Fruit fly (Drosophila melanogaster): ENCODE results near the gene mil.

DNA sequence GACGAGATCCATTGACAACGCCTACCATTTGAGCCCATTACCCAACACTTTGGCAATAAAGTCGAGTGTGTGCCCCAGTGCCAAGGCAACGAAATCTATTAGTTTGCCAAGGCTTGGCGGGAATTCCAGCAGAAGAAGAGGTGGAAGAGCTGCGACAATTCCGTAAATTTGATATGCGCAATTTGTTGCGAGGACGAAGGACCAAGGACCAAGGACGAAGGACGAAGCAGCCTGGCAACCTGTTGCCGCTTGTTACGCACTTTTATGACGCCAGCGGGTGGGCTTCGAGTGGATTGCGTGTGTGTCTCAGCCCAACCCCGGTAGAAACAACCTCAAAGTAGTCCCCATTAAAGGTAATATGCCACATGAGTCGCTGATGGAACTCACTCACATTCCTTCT is 24.1 kb upstream of the mil start:
- TF ChIP-seq Blimp-1 (GFP tag; optimal IDR thresholded peaks at IDR 0.05) (no peak), dac (GFP tag; optimal IDR thresholded peaks at IDR 0.05) (no peak), Smox (GFP tag; optimal IDR thresholded peaks at IDR 0.05) (no peak), CG7368 (GFP tag; optimal IDR thresholded peaks at IDR 0.05) (no peak), CG8319 (GFP tag; optimal IDR thresholded peaks at IDR 0.05) (no peak), CG32006 (GFP tag; optimal IDR thresholded peaks at IDR 0.05) (no peak), Hr4 (GFP tag; optimal IDR thresholded peaks at IDR 0.05) (no peak)
